Fruit fly (Drosophila melanogaster) whole organism, embryonic: Measurements from ENCODE around the gene Kdm5.

Source experiments
- Awh ChIP-seq: fragments of 200-800 bp; sonication (Bioruptor generic); IDR thresholded peaks from 2 replicates; pipeline ENCODE4, ENCODE4 v1.3.6; 2022; ENCODE audit warnings: missing biosample characterization, missing genetic modification characterization
- Blimp-1 ChIP-seq: fragments of 200-800 bp; sonication (Bioruptor generic); optimal IDR thresholded peaks from 3 replicates; lab custom pipeline; 2018; ENCODE audit warnings: missing biosample characterization, missing genetic modification characterization, mild to moderate bottlenecking, moderate library complexity, missing genetic modification reagents
- CG12769 ChIP-seq: fragments of 200-800 bp; sonication (Bioruptor generic); optimal IDR thresholded peaks from 2 replicates; lab custom pipeline; 2019; ENCODE audit warnings: missing biosample characterization, mild to moderate bottlenecking, missing genetic modification characterization, moderate library complexity
- CG15073 ChIP-seq: fragments of 200-800 bp; sonication (Bioruptor generic); optimal IDR thresholded peaks from 2 replicates; lab custom pipeline; 2016; ENCODE audit warnings: missing biosample characterization, missing genetic modification characterization
- CG6791 ChIP-seq: fragments of 200-800 bp; sonication (Bioruptor generic); IDR thresholded peaks from 3 replicates; pipeline ENCODE4 v1.3.6; 2022; ENCODE audit warnings: missing biosample characterization, missing genetic modification characterization; ENCODE audit not compliant: partially characterized antibody
- CG7357 ChIP-seq: fragments of 200-800 bp; sonication (Bioruptor generic); IDR thresholded peaks from 3 replicates; pipeline ENCODE4 v1.3.6; 2022; ENCODE audit warnings: missing biosample characterization, missing genetic modification characterization
- CG9797 ChIP-seq: fragments of 200-800 bp; sonication (Bioruptor generic); optimal IDR thresholded peaks from 3 replicates; lab custom pipeline; 2018; ENCODE audit warnings: missing biosample characterization, mild to moderate bottlenecking, missing genetic modification characterization
- Hr39 ChIP-seq: fragments of >200 bp; optimal IDR thresholded peaks from 2 replicates; lab custom pipeline; 2017
- Med ChIP-seq: fragments of 200-800 bp; sonication (Bioruptor generic); peaks from one replicate; lab custom pipeline; 2016; ENCODE audit warnings: missing biosample characterization, missing genetic modification characterization, mild to moderate bottlenecking, inconsistent platforms, moderate library complexity
- Rfx ChIP-seq: fragments of 200-800 bp; sonication (Bioruptor generic); IDR thresholded peaks from 2 replicates; pipeline ENCODE4 v1.3.6; 2022; ENCODE audit warnings: missing biosample characterization, missing genetic modification characterization
- Xrp1 ChIP-seq: fragments of 200-800 bp; sonication (Bioruptor generic); IDR thresholded peaks from 2 replicates; pipeline ENCODE4 v1.3.6; 2022; ENCODE audit warnings: missing biosample characterization, missing genetic modification characterization
- crol ChIP-seq: fragments of 200-800 bp; sonication (Bioruptor generic); IDR thresholded peaks from 2 replicates; pipeline ENCODE4 v1.3.6; 2022; ENCODE audit warnings: missing biosample characterization, missing genetic modification characterization
- exex ChIP-seq: fragments of 200-800 bp; sonication (Bioruptor generic); optimal IDR thresholded peaks from 4 replicates; lab custom pipeline; 2018; ENCODE audit warnings: missing biosample characterization, mild to moderate bottlenecking, missing genetic modification characterization, moderate library complexity
- gsb-n ChIP-seq: fragments of 200-800 bp; sonication (Bioruptor generic); optimal IDR thresholded peaks from 3 replicates; lab custom pipeline; 2018; ENCODE audit warnings: missing biosample characterization, mild to moderate bottlenecking, missing genetic modification characterization
- ken ChIP-seq: fragments of 200-800 bp; sonication (Bioruptor generic); IDR thresholded peaks from 3 replicates; pipeline ENCODE4 v1.3.6; 2022; ENCODE audit warnings: missing biosample characterization, missing genetic modification characterization
- lab ChIP-seq: fragments of 200-800 bp; sonication (Bioruptor generic); optimal IDR thresholded peaks from 3 replicates; lab custom pipeline; 2017; ENCODE audit warnings: missing biosample characterization, missing genetic modification characterization, mild to moderate bottlenecking, moderate library complexity, missing genetic modification reagents
- lov ChIP-seq, 2 experiments: fragments of 200-800 bp in 1 of 2; fragments of >200 bp in 1 of 2; sonication (Bioruptor generic) in 1 of 2; IDR thresholded peaks in 1 of 2; optimal IDR thresholded peaks in 1 of 2; 2 replicates in 1 of 2; 3 replicates in 1 of 2; pipeline versions ENCODE4 v1.3.6 to Lab custom; 2017 to 2022; ENCODE audit warnings: missing biosample characterization in 1 of 2, missing genetic modification characterization in 1 of 2
- run ChIP-seq: fragments of 200-800 bp; sonication (Bioruptor generic); optimal IDR thresholded peaks from 3 replicates; lab custom pipeline; 2018; ENCODE audit warnings: missing biosample characterization, mild to moderate bottlenecking, missing genetic modification characterization
- salm ChIP-seq: fragments of 200-800 bp; sonication (Bioruptor generic); optimal IDR thresholded peaks from 2 replicates; lab custom pipeline; 2018; ENCODE audit warnings: missing biosample characterization, mild to moderate bottlenecking, missing genetic modification characterization
- sd ChIP-seq: fragments of 200-800 bp; sonication (Bioruptor generic); optimal IDR thresholded peaks from 3 replicates; lab custom pipeline; 2018; ENCODE audit warnings: missing biosample characterization, mild to moderate bottlenecking, missing genetic modification characterization, moderate library complexity
- sens ChIP-seq: fragments of 200-800 bp; sonication (Bioruptor generic); peaks from one replicate; lab custom pipeline; 2016; ENCODE audit warnings: missing biosample characterization, missing genetic modification characterization
- sim ChIP-seq: fragments of 200-800 bp; sonication (Bioruptor generic); IDR thresholded peaks from 2 replicates; pipeline ENCODE4 v1.3.6; 2022; ENCODE audit warnings: missing biosample characterization, missing genetic modification characterization
- so ChIP-seq: fragments of 200-800 bp; sonication (Bioruptor generic); IDR thresholded peaks from 3 replicates; pipeline ENCODE4 v1.3.6; 2022; ENCODE audit warnings: missing biosample characterization, missing genetic modification characterization
- sug ChIP-seq: fragments of 200-800 bp; optimal IDR thresholded peaks from 2 replicates; lab custom pipeline; 2019; ENCODE audit warnings: missing biosample characterization, mild to moderate bottlenecking, missing genetic modification characterization, moderate library complexity
- twi ChIP-seq: fragments of 200-800 bp; optimal IDR thresholded peaks from 2 replicates; lab custom pipeline; 2019; ENCODE audit warnings: missing biosample characterization, mild to moderate bottlenecking, missing genetic modification characterization, moderate library complexity
- vnd ChIP-seq: fragments of 200-800 bp; sonication (Bioruptor generic); IDR thresholded peaks from 3 replicates; pipeline ENCODE4 v1.3.6; 2022; ENCODE audit warnings: missing biosample characterization, missing genetic modification characterization; ENCODE audit not compliant: partially characterized antibody
- vvl ChIP-seq: fragments of 200-800 bp; sonication (Bioruptor generic); IDR thresholded peaks from 2 replicates; pipeline ENCODE4 v1.3.6; 2022; ENCODE audit warnings: missing biosample characterization, missing genetic modification characterization
- wek ChIP-seq: fragments of 200-800 bp; sonication (Bioruptor generic); optimal IDR thresholded peaks from 3 replicates; lab custom pipeline; 2018; ENCODE audit warnings: missing biosample characterization, mild to moderate bottlenecking, missing genetic modification characterization, moderate library complexity
- z ChIP-seq: fragments of 200-800 bp; sonication (Bioruptor generic); IDR thresholded peaks from 3 replicates; pipeline ENCODE4 v1.3.6; 2022; ENCODE audit warnings: missing biosample characterization, missing genetic modification characterization
- zf30C ChIP-seq: fragments of 200-800 bp; sonication (Bioruptor generic); optimal IDR thresholded peaks from 3 replicates; lab custom pipeline; 2018; ENCODE audit warnings: missing biosample characterization, mild to moderate bottlenecking, missing genetic modification characterization
- zfh2 ChIP-seq: fragments of 200-800 bp; sonication (Bioruptor generic); optimal IDR thresholded peaks from 2 replicates; lab custom pipeline; 2016; ENCODE audit warnings: missing biosample characterization, missing genetic modification characterization

Gene Kdm5

DNA sequence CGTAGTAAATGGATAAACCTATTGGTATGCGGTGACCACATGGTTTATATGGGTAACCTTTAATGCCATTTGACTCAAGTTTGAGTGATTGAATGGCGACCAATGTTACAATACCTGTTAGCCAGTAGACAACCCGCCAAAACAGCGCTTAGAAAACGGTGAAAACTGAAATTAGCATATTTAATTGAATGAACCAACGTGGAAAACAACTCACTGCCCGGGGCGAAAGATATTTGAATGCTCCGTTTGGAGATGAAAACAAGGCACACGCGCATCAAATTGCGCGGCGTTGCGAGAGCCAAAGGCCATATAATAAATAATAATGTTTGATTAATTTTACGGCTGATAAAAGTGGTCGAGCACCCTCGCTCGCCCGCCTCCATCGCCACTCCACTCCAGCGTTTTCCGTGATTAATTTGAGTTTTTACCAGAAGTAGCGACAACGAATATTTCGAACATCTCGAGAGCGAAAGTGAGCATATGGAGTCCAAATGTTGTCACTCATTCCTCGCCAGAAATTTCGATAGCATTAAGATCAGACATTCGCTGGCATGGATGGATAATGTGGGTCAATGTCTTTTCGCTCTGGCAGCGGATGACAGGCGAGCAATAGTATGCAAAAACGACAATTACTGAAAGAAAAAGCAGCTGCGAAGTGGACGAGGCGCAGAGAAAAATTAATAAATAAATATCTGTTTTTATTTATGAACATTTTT lies 28.1 kb downstream of the Kdm5 start:
- TF ChIP-seq sug (tag; lab: Kevin White, UChicago) (peak; percentile 19), vvl (GFP tag; lab: Robert Waterston, UW) (peak; percentile 53; the same call in 1 of the 2 replicates), twi (tag; lab: Kevin White, UChicago) (peak; percentile 76), lov (optimal IDR thresholded peaks at IDR 0.05; lab: Kevin White, UChicago) (no peak), lov (GFP tag; IDR thresholded peaks at IDR 0.05; lab: Robert Waterston, UW) (0 out of 3 replicates have a peak, but pooled peaks have one; percentile 14), sd (tag; lab: Kevin White, UChicago) (peak; percentile 55), Blimp-1 (GFP tag; lab: Kevin White, UChicago) (peak; percentile 54), so (GFP tag; lab: Robert Waterston, UW) (0 out of 3 replicates have a peak, but pooled peaks have one; percentile 11), Hr39 (no peak), z (GFP tag; lab: Robert Waterston, UW) (peak; percentile 87), salm (tag; lab: Kevin White, UChicago) (peak; percentile 30), exex (tag; lab: Kevin White, UChicago) (peak; percentile 40), crol (GFP tag; lab: Robert Waterston, UW) (peak; percentile 42; the same call in 1 of the 2 replicates), CG12769 (peak; percentile 49), run (tag; lab: Kevin White, UChicago) (no peak), zfh2 (GFP tag; lab: Kevin White, UChicago) (no peak), CG15073 (GFP tag; lab: Kevin White, UChicago) (no peak), Awh (GFP tag; lab: Robert Waterston, UW) (peak; percentile 75), gsb-n (tag; lab: Kevin White, UChicago) (peak; percentile 6), lab (GFP tag; lab: Kevin White, UChicago) (peak; percentile 20), wek (GFP tag; lab: Kevin White, UChicago) (no peak), Med (GFP tag; lab: Kevin White, UChicago) (peak; percentile 61), Rfx (GFP tag; lab: Robert Waterston, UW) (peak; percentile 6; the same call in 1 of the 2 replicates), sens (peak; percentile 46)

DNA sequence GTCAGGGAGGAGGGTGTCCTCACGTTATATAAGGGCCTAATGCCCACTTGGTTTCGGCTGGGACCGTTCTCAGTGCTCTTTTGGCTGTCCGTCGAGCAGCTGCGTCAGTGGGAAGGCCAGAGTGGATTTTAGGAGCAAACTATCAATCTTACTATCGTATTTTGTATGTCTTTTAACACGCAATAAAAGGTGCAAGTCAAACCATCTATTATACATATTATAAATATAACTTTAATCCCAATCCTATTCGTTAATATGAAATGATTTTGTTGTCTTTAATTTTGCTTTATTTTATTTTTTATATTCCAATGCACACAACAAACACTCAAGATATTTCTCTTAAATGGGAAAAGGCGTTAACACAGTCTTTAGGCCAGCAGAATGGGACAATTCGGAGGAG lies 29.7 kb downstream of the Kdm5 start, which contains the start of gene Ucp4B:
TSS of gene Ucp4B (plus strand) at position 301 of the 400 bp plus-strand sequence.
- TF ChIP-seq vnd (GFP tag; lab: Robert Waterston, UW) (no peak), ken (GFP tag; lab: Robert Waterston, UW) (no peak), CG9797 (GFP tag; lab: Kevin White, UChicago) (no peak)

DNA sequence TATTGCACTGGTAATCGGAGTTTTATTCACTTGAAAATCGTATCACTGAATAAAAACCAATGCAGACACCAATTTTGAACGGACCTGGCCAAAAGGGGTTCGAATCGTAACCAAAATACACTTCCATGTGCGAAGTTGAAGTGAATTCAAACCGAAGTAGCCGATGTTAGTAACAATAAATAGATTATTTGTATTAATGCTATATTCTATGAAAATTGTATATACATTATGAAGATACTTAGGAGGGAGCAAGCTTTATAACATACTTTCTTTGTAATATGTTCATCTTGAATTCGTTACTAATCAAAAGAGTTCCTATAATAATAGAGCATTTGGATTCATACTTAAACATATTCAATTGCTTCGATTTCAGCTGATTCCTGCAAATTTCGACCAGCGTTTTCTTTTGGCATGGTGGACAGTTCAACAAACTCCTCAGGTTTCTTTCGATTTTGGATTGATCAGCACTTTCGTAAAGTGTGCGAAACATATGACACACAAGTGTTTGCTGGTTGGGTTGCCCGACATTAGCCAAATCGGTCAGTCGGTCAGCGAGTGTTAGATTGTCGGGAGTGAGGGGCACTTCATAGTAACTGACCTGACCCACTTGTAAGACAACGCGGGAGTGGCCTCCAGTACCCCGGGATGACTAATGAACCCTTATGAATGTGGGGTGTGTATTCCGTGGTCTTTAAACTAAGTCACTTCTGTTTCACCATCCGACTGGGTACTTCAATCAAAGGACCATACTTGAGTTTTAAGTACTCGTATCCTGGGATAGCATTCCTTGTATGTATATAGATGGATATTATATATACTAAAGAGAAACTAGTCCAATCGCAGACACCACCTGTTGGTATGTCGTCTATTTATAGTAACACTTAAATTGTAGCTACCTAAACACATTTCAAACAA lies 31.3 kb downstream of the Kdm5 start, which contains the start of the genes CG13992 and Ucp4C:
TSS of gene CG13992 (minus strand) at position 51 of the 915 bp plus-strand sequence.
TSS of gene Ucp4C (plus strand) at position 865 of the 915 bp plus-strand sequence.
- TF ChIP-seq CG7357 (GFP tag; lab: Robert Waterston, UW) (no peak), sim (GFP tag; lab: Robert Waterston, UW) (no peak), Xrp1 (GFP tag; lab: Robert Waterston, UW) (no peak), zf30C (GFP tag; lab: Kevin White, UChicago) (no peak), CG6791 (GFP tag; lab: Robert Waterston, UW) (0 out of 3 replicates have a peak, but pooled peaks have one; percentile 16), twi (tag; lab: Kevin White, UChicago) (peak; percentile 73)
